Fruit fly (Drosophila melanogaster) whole organism: Measurements from ENCODE around the gene CG15404.

Experiments
- CG8478 ChIP-seq: fragments of >200 bp; optimal IDR thresholded peaks from 2 replicates; lab custom pipeline; 2018; ENCODE audit warnings: inconsistent platforms
- Dll ChIP-seq: fragments of >200 bp; optimal IDR thresholded peaks from 2 replicates; lab custom pipeline; 2017
- EcR ChIP-seq, 2 experiments: fragments of >200 bp; optimal IDR thresholded peaks; 2 replicates each; lab custom pipeline; 2017; ENCODE audit warnings: missing biosample characterization in 2 of 2, missing genetic modification characterization in 2 of 2, missing genetic modification reagents in 2 of 2
- psq ChIP-seq: fragments of >200 bp; optimal IDR thresholded peaks from 2 replicates; lab custom pipeline; 2017
- usp ChIP-seq: fragments of >200 bp; optimal IDR thresholded peaks from 2 replicates; lab custom pipeline; 2017; ENCODE audit warnings: missing biosample characterization, missing genetic modification characterization, mixed read lengths

DNA sequence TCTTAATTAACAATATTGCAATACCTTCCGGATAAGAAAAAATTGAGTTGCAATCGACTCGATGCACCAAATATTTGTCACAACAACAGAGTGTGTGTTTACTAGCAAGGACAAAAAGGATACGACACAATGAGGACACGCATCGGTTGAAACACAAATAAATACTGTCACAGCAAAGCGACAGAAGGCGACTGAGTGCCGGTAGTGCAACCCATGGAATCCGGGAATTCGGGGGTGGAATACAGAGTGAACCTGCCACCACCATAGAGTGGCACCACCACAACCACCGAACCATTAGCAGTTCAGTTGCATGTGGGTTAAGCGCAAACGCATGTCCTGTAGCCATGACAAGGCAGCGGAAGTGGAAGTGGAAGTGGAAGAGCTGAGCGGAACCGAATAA, 43.4 kb upstream of the CG15404 start:
- TF ChIP-seq psq (no peak), CG8478 (lab: Kevin White, UChicago) (no peak), EcR (GFP tag; optimal IDR thresholded peaks at IDR 0.05; lab: Kevin White, UChicago) (no peak), usp (GFP tag; lab: Kevin White, UChicago) (no peak), Dll (lab: Kevin White, UChicago) (no peak)
